Worm (Caenorhabditis elegans) whole organism, L1 larva: Measurements from ENCODE around the gene C53B7.6.
"Not testable (repeated sequence)": the region's sequence is repeated elsewhere in the genome, so short reads cannot be mapped to it uniquely, and the experiment has no call there.

ENCODE experiments used
- F16B12.6 ChIP-seq: fragments of 150-350 bp; optimal IDR thresholded peaks from 2 replicates; lab custom pipeline; 2014; ENCODE audit warnings: missing biosample characterization, missing genetic modification characterization
- jun-1 ChIP-seq: fragments of 150-350 bp; optimal IDR thresholded peaks from 2 replicates; lab custom pipeline; 2014; ENCODE audit warnings: missing biosample characterization, missing genetic modification reagents, missing genetic modification characterization
- nhr-11 ChIP-seq: fragments of 150-350 bp; optimal IDR thresholded peaks from 2 replicates; lab custom pipeline; 2014; ENCODE audit warnings: missing biosample characterization, missing genetic modification characterization
- nhr-237 ChIP-seq: fragments of 150-350 bp; optimal IDR thresholded peaks from 2 replicates; lab custom pipeline; 2014; ENCODE audit warnings: missing biosample characterization, missing genetic modification characterization
- nhr-28 ChIP-seq: fragments of 150-350 bp; optimal IDR thresholded peaks from 2 replicates; lab custom pipeline; 2014; ENCODE audit warnings: missing biosample characterization, missing genetic modification characterization

ce11 chrX:6881795-6882194 is 13.2 kb upstream of the C53B7.6 start, which contains the start of gene F41C6.6:
- TF ChIP-seq jun-1, nhr-11, nhr-28, F16B12.6, nhr-237 (tag; lab: Kevin White, UChicago): not testable (repeated sequence)
